Worm (Caenorhabditis elegans): ENCODE data around the gene Y17G9B.5.

Y17G9B.5 gene

DNA sequence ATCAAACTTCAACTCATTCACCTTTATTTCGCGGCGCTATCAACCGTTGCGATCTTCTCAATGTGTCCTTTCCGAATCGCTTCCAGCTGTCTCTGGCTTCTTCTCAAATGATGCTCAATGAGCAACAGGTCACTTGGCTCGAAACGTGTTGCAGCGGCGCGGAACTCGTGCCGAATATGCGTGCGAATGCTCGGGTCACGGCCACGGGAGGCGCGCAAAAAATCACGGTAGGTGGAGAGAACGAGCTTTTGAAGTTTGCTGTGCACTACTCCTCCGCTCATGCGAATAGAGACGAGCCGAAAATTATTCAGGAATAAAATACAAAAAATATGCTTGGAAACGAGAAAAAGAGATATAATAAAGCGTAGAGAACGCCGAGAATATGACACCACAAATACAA is 39.6 kb upstream of the Y17G9B.5 start, which contains the start of gene cif-1 (continued):
- no peak for TF ChIP-seq sdz-38 (tag; optimal IDR thresholded peaks at IDR 0.05)
- no peak for TF ChIP-seq snpc-1.1 (tag; optimal IDR thresholded peaks at IDR 0.05; ENCODE audit: insufficient read depth)
- TF ChIP-seq mcd-1 (GFP tag; IDR thresholded peaks at IDR 0.05) = peak; percentile 34
- TF ChIP-seq Y67H2A.10 (GFP tag; conservative IDR thresholded peaks at IDR 0.05) = no peak
- TF ChIP-seq rcor-1 (GFP tag; IDR thresholded peaks at IDR 0.05) = no peak
- no peak for TF ChIP-seq hlh-26 (GFP tag; conservative IDR thresholded peaks at IDR 0.05)
- TF ChIP-seq snpc-3.4 (tag; optimal IDR thresholded peaks at IDR 0.05) = no peak
- 0 out of 2 replicates have a peak, but pooled peaks have one; percentile 53 for TF ChIP-seq lin-26 (GFP tag; IDR thresholded peaks at IDR 0.05)
- peak; percentile 77 for TF ChIP-seq zfh-2 (GFP tag; conservative IDR thresholded peaks at IDR 0.05)
- TF ChIP-seq F55B11.4 (tag; optimal IDR thresholded peaks at IDR 0.05; ENCODE audit: borderline replicate concordance, insufficient read depth) = no peak
- TF ChIP-seq ceh-58 (GFP tag; IDR thresholded peaks at IDR 0.05) = 0 out of 2 replicates have a peak, but pooled peaks have one; percentile 36
- TF ChIP-seq xnd-1 (tag; optimal IDR thresholded peaks at IDR 0.05) = peak; percentile 0
- TF ChIP-seq ekl-4 (GFP tag; IDR thresholded peaks at IDR 0.05) = peak; percentile 46; the same call in 1 of the 2 replicates
- TF ChIP-seq egrh-3 (GFP tag; IDR thresholded peaks at IDR 0.05) = no peak
- TF ChIP-seq sptf-2 (GFP tag; optimal IDR thresholded peaks at IDR 0.05) = no peak
- TF ChIP-seq him-1 (tag; optimal IDR thresholded peaks at IDR 0.05) = no peak

DNA sequence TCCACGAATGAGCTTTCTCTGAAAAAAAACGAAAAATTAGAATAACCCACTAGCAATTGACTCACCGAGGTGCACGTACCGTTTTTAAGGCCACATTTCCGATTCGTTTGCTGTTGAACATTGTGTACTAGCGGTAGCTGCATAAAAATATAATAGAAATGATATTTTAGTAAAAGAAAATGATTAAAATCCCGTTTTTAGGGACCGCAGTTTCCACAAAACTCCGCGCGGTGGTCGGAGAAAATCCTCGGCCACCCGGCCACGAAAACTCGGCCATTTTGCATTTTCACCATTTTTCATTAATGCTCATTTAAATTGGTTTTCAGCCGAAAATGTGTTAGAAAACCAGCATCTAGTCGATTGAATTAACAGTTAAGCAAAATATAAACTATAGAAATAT is 37.7 kb upstream of the Y17G9B.5 start, which contains the start of gene yars-2:
TSS of gene yars-2 (minus strand) at position 249 of the 400 bp plus-strand sequence.
- TF ChIP-seq zim-3 (tag; optimal IDR thresholded peaks at IDR 0.05) (no peak), nhr-80 (tag; optimal IDR thresholded peaks at IDR 0.05) (no peak), ztf-25 (GFP tag; IDR thresholded peaks at IDR 0.05) (0 out of 2 replicates have a peak, but pooled peaks have one; percentile 15), lin-54 (GFP tag; optimal IDR thresholded peaks at IDR 0.05) (peak; percentile 23), pha-4 (tag; optimal IDR thresholded peaks at IDR 0.05) (no peak), nhr-90 (tag; optimal IDR thresholded peaks at IDR 0.05) (no peak), rpc-1 (optimal IDR thresholded peaks at IDR 0.05) (no peak), rpc-1 (tag; optimal IDR thresholded peaks at IDR 0.05) (no peak), Y95B8A.8 (GFP tag; IDR thresholded peaks at IDR 0.05) (no peak), ets-4 (GFP tag; optimal IDR thresholded peaks at IDR 0.05) (no peak), akir-1 (GFP tag; optimal IDR thresholded peaks at IDR 0.05) (no peak), B0336.3 (GFP tag; IDR thresholded peaks at IDR 0.05) (0 out of 2 replicates have a peak, but pooled peaks have one; percentile 9), hlh-12 (tag; optimal IDR thresholded peaks at IDR 0.05) (no peak), cebp-1 (GFP tag; IDR thresholded peaks at IDR 0.05) (no peak), cebp-1 (tag; optimal IDR thresholded peaks at IDR 0.05) (no peak), C17E4.6 (GFP tag; IDR thresholded peaks at IDR 0.05) (peak; percentile 43; the same call in 1 of the 2 replicates), ztf-6 (GFP tag; IDR thresholded peaks at IDR 0.05) (0 out of 2 replicates have a peak, but pooled peaks have one; percentile 41), rec-8 (tag; optimal IDR thresholded peaks at IDR 0.05) (peak in 1 of 2 experiments; percentile 33), dox-1 (GFP tag; IDR thresholded peaks at IDR 0.05) (peak; percentile 73), B0019.2 (GFP tag; conservative IDR thresholded peaks at IDR 0.05) (no peak), hmg-1.2 (GFP tag; IDR thresholded peaks at IDR 0.05) (peak; percentile 35; the same call in 1 of the 2 replicates), dpff-1 (tag; optimal IDR thresholded peaks at IDR 0.05) (no peak), nfya-1 (tag; optimal IDR thresholded peaks at IDR 0.05; ENCODE audit: borderline replicate concordance, insufficient read depth) (no peak), mxl-1 (tag; optimal IDR thresholded peaks at IDR 0.05) (no peak), K11D2.4 (GFP tag; IDR thresholded peaks at IDR 0.05) (0 out of 2 replicates have a peak, but pooled peaks have one; percentile 41), B0261.1 (tag; optimal IDR thresholded peaks at IDR 0.05) (no peak), madf-6 (GFP tag; IDR thresholded peaks at IDR 0.05) (peak; percentile 32), let-607 (tag; optimal IDR thresholded peaks at IDR 0.05) (peak in 1 of 2 experiments; percentile 13), F57C9.4 (tag; optimal IDR thresholded peaks at IDR 0.05) (no peak), ceh-91 (GFP tag; IDR thresholded peaks at IDR 0.05) (no peak), xnd-1 (tag; optimal IDR thresholded peaks at IDR 0.05) (no peak), repo-1 (tag; optimal IDR thresholded peaks at IDR 0.05) (no peak), ceh-79 (tag; optimal IDR thresholded peaks at IDR 0.05) (no peak)

Measured in whole organism, young adult.